Fruit fly (Drosophila melanogaster) whole organism, embryonic: ENCODE measurements around the gene CG12814.

Experiments
- CG15479 ChIP-seq: fragments of 200-800 bp; sonication (Bioruptor generic); optimal IDR thresholded peaks from 3 replicates; lab custom pipeline; 2019; ENCODE audit warnings: missing biosample characterization, mild to moderate bottlenecking, missing genetic modification characterization, moderate library complexity
- CG15514 ChIP-seq: fragments of 200-800 bp; sonication (Bioruptor generic); optimal IDR thresholded peaks from 3 replicates; lab custom pipeline; 2017; ENCODE audit warnings: missing biosample characterization, missing genetic modification characterization, mild to moderate bottlenecking, moderate library complexity, missing genetic modification reagents
- CG17328 ChIP-seq: fragments of 200-800 bp; sonication (Bioruptor generic); IDR thresholded peaks from 2 replicates; pipeline ENCODE4 v1.3.6; 2022; ENCODE audit warnings: missing biosample characterization, missing genetic modification characterization
- CG17568 ChIP-seq: fragments of 200-800 bp; sonication (Bioruptor generic); optimal IDR thresholded peaks from 2 replicates; lab custom pipeline; 2018; ENCODE audit warnings: missing biosample characterization, mild to moderate bottlenecking, missing genetic modification characterization, moderate library complexity
- CG2889 ChIP-seq: fragments of 200-800 bp; sonication (Bioruptor generic); IDR thresholded peaks from 3 replicates; pipeline ENCODE4 v1.3.6; 2022; ENCODE audit warnings: missing biosample characterization, missing genetic modification characterization
- CG30403 ChIP-seq: fragments of 200-800 bp; sonication (Bioruptor generic); optimal IDR thresholded peaks from 3 replicates; lab custom pipeline; 2016; ENCODE audit warnings: missing biosample characterization, missing genetic modification characterization
- CG3726 ChIP-seq: fragments of 200-800 bp; sonication (Bioruptor generic); IDR thresholded peaks from 3 replicates; pipeline ENCODE4, ENCODE4 v1.3.6; 2022; ENCODE audit warnings: missing biosample characterization, missing genetic modification characterization
- CG7745 ChIP-seq: fragments of 200-800 bp; sonication (Bioruptor generic); optimal IDR thresholded peaks from 2 replicates; lab custom pipeline; 2018; ENCODE audit warnings: missing biosample characterization, mild to moderate bottlenecking, missing genetic modification characterization, moderate library complexity
- Fer1 ChIP-seq: fragments of 200-800 bp; sonication (Bioruptor generic); optimal IDR thresholded peaks from 2 replicates; lab custom pipeline; 2017; ENCODE audit warnings: missing biosample characterization, mild to moderate bottlenecking, missing genetic modification characterization
- Hey ChIP-seq: fragments of 200-800 bp; sonication (Bioruptor generic); optimal IDR thresholded peaks from 3 replicates; lab custom pipeline; 2018; ENCODE audit warnings: missing biosample characterization, mild to moderate bottlenecking, missing genetic modification characterization
- HmgD ChIP-seq: fragments of 200-800 bp; sonication (Bioruptor generic); optimal IDR thresholded peaks from 3 replicates; lab custom pipeline; 2016; ENCODE audit warnings: missing biosample characterization, missing genetic modification characterization
- Hmr ChIP-seq: fragments of 200-800 bp; sonication (Bioruptor generic); optimal IDR thresholded peaks from 3 replicates; lab custom pipeline; 2017; ENCODE audit warnings: mild to moderate bottlenecking, missing biosample characterization, missing genetic modification reagents, missing genetic modification characterization
- Nf-YB ChIP-seq: fragments of 200-800 bp; sonication (Bioruptor generic); optimal IDR thresholded peaks from 3 replicates; lab custom pipeline; 2019; ENCODE audit warnings: missing biosample characterization, mild to moderate bottlenecking, missing genetic modification characterization, moderate library complexity
- Oaz ChIP-seq: fragments of 200-800 bp; sonication (Bioruptor generic); IDR thresholded peaks from 2 replicates; pipeline ENCODE4 v1.3.6; 2022; ENCODE audit warnings: missing biosample characterization, missing genetic modification characterization
- Ravus ChIP-seq: fragments of 200-800 bp; sonication (Bioruptor generic); IDR thresholded peaks from 2 replicates; pipeline ENCODE4 v1.3.6; 2022; ENCODE audit warnings: missing biosample characterization, missing genetic modification characterization
- TFAM ChIP-seq: fragments of 200-800 bp; sonication (Bioruptor generic); optimal IDR thresholded peaks from 2 replicates; lab custom pipeline; 2017; ENCODE audit warnings: missing biosample characterization, missing genetic modification characterization, inconsistent platforms
- Tbp ChIP-seq: fragments of >200 bp; optimal IDR thresholded peaks from 2 replicates; lab custom pipeline; 2018; ENCODE audit warnings: missing biosample characterization, missing genetic modification characterization
- bsh ChIP-seq, 2 experiments: fragments of 200-800 bp; sonication (Bioruptor generic); optimal IDR thresholded peaks; 2 replicates each; lab custom pipeline; 2017 to 2018; ENCODE audit warnings: mild to moderate bottlenecking in 2 of 2, missing biosample characterization in 2 of 2, missing genetic modification characterization in 2 of 2, moderate library complexity in 1 of 2
- cad ChIP-seq: fragments of >200 bp; optimal IDR thresholded peaks from 2 replicates; lab custom pipeline; 2017; ENCODE audit warnings: missing biosample characterization, missing genetic modification characterization
- ewg ChIP-seq: fragments of 200-800 bp; sonication (Bioruptor generic); optimal IDR thresholded peaks from 3 replicates; lab custom pipeline; 2017; ENCODE audit warnings: mild to moderate bottlenecking, missing biosample characterization, missing genetic modification reagents, missing genetic modification characterization
- insv ChIP-seq, 2 experiments: fragments of 200-800 bp; sonication (Bioruptor generic); optimal IDR thresholded peaks; 3 replicates each; lab custom pipeline; 2016 to 2018; ENCODE audit warnings: missing biosample characterization in 2 of 2, missing genetic modification characterization in 2 of 2
- klu ChIP-seq: fragments of 200-800 bp; sonication (Bioruptor generic); IDR thresholded peaks from 2 replicates; pipeline ENCODE4 v1.3.6; 2022; ENCODE audit warnings: missing biosample characterization, missing genetic modification characterization
- kni ChIP-seq: fragments of 200-800 bp; sonication (Bioruptor generic); optimal IDR thresholded peaks from 3 replicates; lab custom pipeline; 2017; ENCODE audit warnings: mild to moderate bottlenecking, missing biosample characterization, missing genetic modification reagents, missing genetic modification characterization
- mirr ChIP-seq: fragments of 200-800 bp; sonication (Bioruptor generic); optimal IDR thresholded peaks from 3 replicates; lab custom pipeline; 2018; ENCODE audit warnings: missing biosample characterization, mild to moderate bottlenecking, missing genetic modification characterization
- otp ChIP-seq: fragments of 200-800 bp; sonication (Bioruptor generic); IDR thresholded peaks from 3 replicates; pipeline ENCODE4, ENCODE4 v1.3.6; 2022; ENCODE audit warnings: missing biosample characterization, missing genetic modification characterization
- prd ChIP-seq, 3 experiments: fragments of >200 bp in 2 of 3; fragments of 200-800 bp in 1 of 3; sonication (Bioruptor generic) in 1 of 3; optimal IDR thresholded peaks in 2 of 3; IDR thresholded peaks in 1 of 3; 2 replicates in 2 of 3; 3 replicates in 1 of 3; pipeline versions ENCODE4 v1.3.6 to Lab custom; 2017 to 2022; ENCODE audit warnings: missing biosample characterization in 1 of 3, missing genetic modification characterization in 1 of 3
- psq ChIP-seq: fragments of 200-800 bp; sonication (Bioruptor generic); optimal IDR thresholded peaks from 2 replicates; lab custom pipeline; 2017; ENCODE audit warnings: missing biosample characterization, missing genetic modification characterization
- pzg ChIP-seq: fragments of 200-800 bp; sonication (Bioruptor generic); optimal IDR thresholded peaks from 3 replicates; lab custom pipeline; 2018; ENCODE audit warnings: missing biosample characterization, mild to moderate bottlenecking, missing genetic modification characterization, moderate library complexity
- ssp ChIP-seq: fragments of 200-800 bp; sonication (Bioruptor generic); IDR thresholded peaks from 2 replicates; pipeline ENCODE4 v1.3.6; 2022; ENCODE audit warnings: missing biosample characterization, missing genetic modification characterization
- tll ChIP-seq, 2 experiments: fragments of 200-800 bp in 1 of 2; fragments of >200 bp in 1 of 2; sonication (Bioruptor generic) in 1 of 2; optimal IDR thresholded peaks; 2 replicates each; lab custom pipeline; 2017 to 2019; ENCODE audit warnings: missing biosample characterization in 2 of 2, missing genetic modification characterization in 2 of 2, mild to moderate bottlenecking in 1 of 2, moderate library complexity in 1 of 2
- zen ChIP-seq: fragments of 200-800 bp; sonication (Bioruptor generic); optimal IDR thresholded peaks from 3 replicates; lab custom pipeline; 2018; ENCODE audit warnings: missing biosample characterization, mild to moderate bottlenecking, missing genetic modification characterization, moderate library complexity

The CG12814 gene

DNA sequence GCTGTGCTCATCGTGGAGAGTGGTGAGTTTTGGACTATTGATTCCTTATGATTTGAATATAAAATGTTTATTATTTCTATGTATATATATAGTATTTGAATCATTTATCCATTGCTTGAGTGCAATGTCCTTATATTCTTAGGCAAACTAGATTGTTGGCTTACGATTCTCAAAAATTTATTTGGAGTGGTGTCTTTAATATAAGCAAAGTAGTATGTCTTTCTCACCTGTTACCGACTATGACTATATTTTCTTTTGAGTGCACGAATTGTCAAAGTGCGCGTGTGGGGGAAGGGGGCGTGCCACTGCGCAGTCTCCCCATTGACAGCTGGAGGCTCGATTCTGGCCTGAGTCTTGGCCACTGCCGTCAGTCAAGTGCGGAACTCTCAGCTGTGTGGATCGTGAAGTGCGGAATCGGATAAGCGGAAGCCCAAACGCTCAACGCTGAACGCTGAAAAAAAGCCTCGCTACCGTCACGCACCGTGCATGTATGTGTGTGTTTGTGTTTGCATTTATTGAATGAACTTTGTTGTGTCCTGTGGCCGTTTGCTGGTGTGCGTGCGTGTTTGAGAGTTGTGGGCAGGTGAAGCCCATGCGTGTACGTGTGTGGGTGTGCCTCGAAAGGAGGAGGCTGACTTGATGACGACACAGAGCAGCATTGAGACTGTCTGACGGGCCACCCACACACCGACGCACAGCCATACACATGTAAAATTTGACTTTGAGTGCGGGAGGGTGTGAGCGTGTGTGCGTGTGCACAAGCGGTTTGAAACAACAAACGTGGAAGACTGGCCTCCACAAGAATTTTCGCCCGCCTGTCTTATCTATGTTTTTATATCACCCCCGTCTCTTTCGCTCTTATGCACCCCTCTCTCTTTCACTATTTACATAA lies 37.0 kb upstream of the CG12814 start (continued):
- no peak for TF ChIP-seq bsh (GFP tag; optimal IDR thresholded peaks at IDR 0.05; lab: Kevin White, UChicago)
- TF ChIP-seq CG3726 (GFP tag; lab: Robert Waterston, UW): no peak
- no peak for TF ChIP-seq Nf-YB (GFP tag; lab: Kevin White, UChicago)
- TF ChIP-seq, all 482 proteins: peak for 26

dm6 chr3R:10225390-10225789 lies 36.0 kb upstream of the CG12814 start, which contains the start of gene CG42795:
Gene CG42795, plus strand, starts transcription at chr3R:10225690.
- TF ChIP-seq ssp (no peak), mirr (GFP tag; lab: Kevin White, UChicago) (no peak), Nf-YB (GFP tag; lab: Kevin White, UChicago) (no peak), Fer1 (GFP tag; lab: Kevin White, UChicago) (no peak), TFAM (GFP tag; lab: Kevin White, UChicago) (no peak), Hmr (GFP tag; lab: Kevin White, UChicago) (no peak), CG15514 (GFP tag; lab: Kevin White, UChicago) (no peak), bsh (GFP tag; optimal IDR thresholded peaks at IDR 0.05; lab: Kevin White, UChicago) (no peak), Hey (no peak), Tbp (GFP tag; lab: Kevin White, UChicago) (no peak), CG17568 (GFP tag; lab: Kevin White, UChicago) (no peak), CG30403 (GFP tag; lab: Kevin White, UChicago) (no peak), CG2889 (GFP tag; lab: Robert Waterston, UW) (no peak), otp (GFP tag; lab: Robert Waterston, UW) (no peak), insv (GFP tag; optimal IDR thresholded peaks at IDR 0.05; lab: Kevin White, UChicago) (no peak), CG17328 (GFP tag; lab: Robert Waterston, UW) (no peak)

- TF ChIP-seq ewg (GFP tag; lab: Kevin White, UChicago): peak; percentile 89
- no peak for TF ChIP-seq klu
- TF ChIP-seq pzg (GFP tag; lab: Kevin White, UChicago): peak; percentile 8
These were observed 35.2 kb upstream of the CG12814 start, which contains the start of the genes CG12817 and CG34107 for dm6 chr3R:10224594-10224993. Gene CG12817, minus strand, starts transcription at chr3R:10224725. Gene CG34107, plus strand, starts transcription at chr3R:10224909.

dm6 chr3R:10222416-10222815 lies 33.0 kb upstream of the CG12814 start, which contains the start of gene CG12420:
Gene CG12420, plus strand, starts transcription at chr3R:10222698.
- no peak for TF ChIP-seq TFAM (GFP tag; lab: Kevin White, UChicago)
- TF ChIP-seq CG7745 (tag; lab: Kevin White, UChicago): no peak
- TF ChIP-seq prd (optimal IDR thresholded peaks at IDR 0.05; lab: Kevin White, UChicago): no peak
- TF ChIP-seq prd (GFP tag; IDR thresholded peaks at IDR 0.05; lab: Robert Waterston, UW): 0 out of 3 replicates have a peak, but pooled peaks have one; percentile 30
- peak; percentile 69 for TF ChIP-seq cad (GFP tag; lab: Kevin White, UChicago)
- TF ChIP-seq Oaz (GFP tag; lab: Robert Waterston, UW): no peak
- TF ChIP-seq CG15479 (GFP tag; lab: Kevin White, UChicago): peak; percentile 85
- peak in 1 of 2 experiments; percentile 49 for TF ChIP-seq tll (GFP tag; optimal IDR thresholded peaks at IDR 0.05; lab: Kevin White, UChicago)
- TF ChIP-seq kni (GFP tag; lab: Kevin White, UChicago): no peak
- TF ChIP-seq HmgD (GFP tag; lab: Kevin White, UChicago): no peak
- TF ChIP-seq zen (tag; lab: Kevin White, UChicago): peak; percentile 95
- no peak for TF ChIP-seq Ravus
- TF ChIP-seq psq (GFP tag; lab: Kevin White, UChicago): no peak
